Worm (Caenorhabditis elegans) whole organism, midembryonic: Measurements from ENCODE around the gene mev-1.

ENCODE experiments used
- T22C8.4 ChIP-seq: fragments of 200-800 bp; sonication (Bioruptor generic); IDR thresholded peaks from 2 replicates; pipeline ENCODE4 v1.3.6; 2022; ENCODE audit warnings: missing genetic modification characterization, missing compliant biosample characterization
- cog-1 ChIP-seq: sonication (generic microtip); optimal IDR thresholded peaks from 2 replicates; lab custom pipeline; 2016; ENCODE audit warnings: missing genetic modification characterization, missing compliant biosample characterization
- flt-1 ChIP-seq: fragments of 200-800 bp; sonication (Bioruptor generic); IDR thresholded peaks from 2 replicates; pipeline ENCODE4 v1.3.6; 2022; ENCODE audit warnings: missing genetic modification characterization, missing compliant biosample characterization
- ref-1 ChIP-seq: fragments of 200-800 bp; sonication (Bioruptor generic); conservative IDR thresholded peaks from 2 replicates; pipeline ENCODE4 v1.3.6; 2022; ENCODE audit warnings: missing genetic modification reagents, missing genetic modification characterization, missing compliant biosample characterization
- ztf-23 ChIP-seq: fragments of 200-800 bp; sonication (Bioruptor generic); IDR thresholded peaks from 2 replicates; pipeline ENCODE4 v1.3.6; 2022; ENCODE audit warnings: missing genetic modification reagents, missing genetic modification characterization, missing compliant biosample characterization

DNA sequence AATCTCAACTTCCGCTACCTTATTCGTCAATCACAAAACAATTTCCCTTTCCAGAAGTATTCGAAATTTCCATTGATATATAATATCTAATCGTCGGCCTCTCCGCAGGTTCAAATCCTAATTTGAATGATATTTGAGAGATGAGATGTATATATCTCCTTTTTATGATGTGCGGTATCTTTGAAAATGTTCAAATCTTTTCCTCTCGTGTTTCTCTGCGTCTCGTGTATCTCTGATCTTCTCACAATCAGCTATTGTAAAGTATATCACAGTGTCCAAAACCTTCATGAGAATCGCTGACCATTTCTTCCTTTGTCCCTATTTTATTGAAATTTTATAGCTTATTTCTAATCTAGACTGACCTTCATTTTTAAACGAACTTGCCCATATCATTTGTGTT, 44.3 kb upstream of the mev-1 start:
- TF ChIP-seq ref-1 (GFP tag; lab: Robert Waterston, UW) (no peak), flt-1 (GFP tag; lab: Robert Waterston, UW) (no peak), ztf-23 (GFP tag; lab: Robert Waterston, UW) (no peak), T22C8.4 (no peak), cog-1 (tag; lab: Kevin White, UChicago) (no peak)
